Fruit fly (Drosophila melanogaster): ENCODE measurements around the gene Eip63F-1.

The Eip63F-1 gene

dm6 chr3L:3951875-3952274 lies 16.5 kb upstream of the Eip63F-1 start:
- TF ChIP-seq CG8301 (tag; optimal IDR thresholded peaks at IDR 0.05) = no peak
- no peak for TF ChIP-seq Ets98B (GFP tag; IDR thresholded peaks at IDR 0.05)
- no peak for TF ChIP-seq CG32121 (GFP tag; IDR thresholded peaks at IDR 0.05)
- no peak for TF ChIP-seq CG4496 (GFP tag; IDR thresholded peaks at IDR 0.05)
- no peak for TF ChIP-seq Pif1A (GFP tag; optimal IDR thresholded peaks at IDR 0.05)
- TF ChIP-seq CG10348 (GFP tag; IDR thresholded peaks at IDR 0.05) = no peak
- no peak for TF ChIP-seq CG8159 (tag; optimal IDR thresholded peaks at IDR 0.05)
- no peak for TF ChIP-seq CG9948 (tag; optimal IDR thresholded peaks at IDR 0.05)

DNA sequence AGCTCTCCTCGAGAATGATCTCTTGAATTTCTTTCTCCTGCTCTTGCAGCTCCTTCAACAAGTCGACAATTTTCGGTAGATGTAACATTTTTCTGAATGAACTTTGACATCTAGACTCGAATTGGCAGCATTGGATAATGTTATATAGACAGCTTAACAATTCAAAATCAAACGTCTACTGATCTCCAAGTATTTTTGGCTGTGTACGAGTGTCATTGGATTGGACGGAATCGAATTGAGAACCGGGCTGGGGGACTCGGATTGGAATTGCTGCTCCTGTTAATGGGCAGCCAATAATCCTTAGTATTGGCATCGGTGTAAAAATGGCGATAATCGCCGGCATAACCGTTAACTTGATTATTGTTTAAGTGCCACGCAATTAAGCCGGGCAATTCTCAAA lies 13.8 kb upstream of the Eip63F-1 start, which contains the start of gene CG14983:
CG14983 (minus strand) TSS at position 101 of the 400 bp plus-strand sequence.
- no peak for TF ChIP-seq CG9948 (tag; optimal IDR thresholded peaks at IDR 0.05)
- no peak for TF ChIP-seq CG14655 (GFP tag; optimal IDR thresholded peaks at IDR 0.05)
- TF ChIP-seq rn (GFP tag; IDR thresholded peaks at IDR 0.05) = no peak
- TF ChIP-seq CG8159 (tag; optimal IDR thresholded peaks at IDR 0.05) = no peak
- TF ChIP-seq CG10348 (GFP tag; IDR thresholded peaks at IDR 0.05) = no peak
- TF ChIP-seq CG17806 (tag; optimal IDR thresholded peaks at IDR 0.05) = no peak
- TF ChIP-seq CG34367 (tag; optimal IDR thresholded peaks at IDR 0.05) = no peak
- no peak for TF ChIP-seq CG8301 (tag; optimal IDR thresholded peaks at IDR 0.05)
- no peak for TF ChIP-seq CG12605 (GFP tag; IDR thresholded peaks at IDR 0.05)
- no peak for TF ChIP-seq gl (tag; optimal IDR thresholded peaks at IDR 0.05)
- TF ChIP-seq Snoo (tag; optimal IDR thresholded peaks at IDR 0.05) = no peak
- TF ChIP-seq CG4496 (GFP tag; IDR thresholded peaks at IDR 0.05) = no peak
- no peak for TF ChIP-seq CG32121 (GFP tag; IDR thresholded peaks at IDR 0.05)

DNA sequence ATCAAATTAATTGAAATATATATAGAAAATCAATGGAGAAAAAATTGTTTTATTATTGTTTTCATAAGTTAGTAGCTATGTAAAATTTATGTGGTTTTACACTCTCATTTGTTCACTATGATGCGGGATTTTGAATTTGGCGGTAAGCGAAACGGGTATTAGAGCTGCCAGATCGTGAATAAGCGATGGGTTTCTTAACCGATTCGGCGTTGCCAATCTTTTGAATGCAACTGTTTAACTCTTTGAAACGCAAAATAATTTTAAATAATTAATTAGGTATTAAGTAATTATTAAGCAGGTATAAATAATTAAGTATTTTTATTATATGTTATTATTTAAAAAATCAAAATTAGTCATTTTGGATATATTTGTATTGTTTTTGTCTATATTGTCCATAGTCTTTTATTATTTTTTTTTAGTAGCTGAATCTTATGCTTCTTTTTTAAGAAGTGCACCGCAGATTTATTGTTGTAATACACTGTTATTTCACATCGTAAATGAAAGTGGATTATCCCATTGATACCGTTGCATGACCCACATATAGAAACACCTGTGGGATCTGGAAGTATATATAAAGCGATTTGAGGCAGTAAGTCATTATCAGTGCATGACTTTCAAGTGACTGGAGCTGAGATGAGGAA lies 12.0 kb upstream of the Eip63F-1 start, which contains the start of gene CG10853:
CG10853 (plus strand) TSS at position 591 of the 641 bp plus-strand sequence.
- TF ChIP-seq CG8159 (tag; optimal IDR thresholded peaks at IDR 0.05) = no peak
- peak; percentile 44 for TF ChIP-seq D1 (tag; optimal IDR thresholded peaks at IDR 0.05)
- TF ChIP-seq CG9948 (tag; optimal IDR thresholded peaks at IDR 0.05) = no peak
- no peak for TF ChIP-seq CG4496 (GFP tag; IDR thresholded peaks at IDR 0.05)

DNA sequence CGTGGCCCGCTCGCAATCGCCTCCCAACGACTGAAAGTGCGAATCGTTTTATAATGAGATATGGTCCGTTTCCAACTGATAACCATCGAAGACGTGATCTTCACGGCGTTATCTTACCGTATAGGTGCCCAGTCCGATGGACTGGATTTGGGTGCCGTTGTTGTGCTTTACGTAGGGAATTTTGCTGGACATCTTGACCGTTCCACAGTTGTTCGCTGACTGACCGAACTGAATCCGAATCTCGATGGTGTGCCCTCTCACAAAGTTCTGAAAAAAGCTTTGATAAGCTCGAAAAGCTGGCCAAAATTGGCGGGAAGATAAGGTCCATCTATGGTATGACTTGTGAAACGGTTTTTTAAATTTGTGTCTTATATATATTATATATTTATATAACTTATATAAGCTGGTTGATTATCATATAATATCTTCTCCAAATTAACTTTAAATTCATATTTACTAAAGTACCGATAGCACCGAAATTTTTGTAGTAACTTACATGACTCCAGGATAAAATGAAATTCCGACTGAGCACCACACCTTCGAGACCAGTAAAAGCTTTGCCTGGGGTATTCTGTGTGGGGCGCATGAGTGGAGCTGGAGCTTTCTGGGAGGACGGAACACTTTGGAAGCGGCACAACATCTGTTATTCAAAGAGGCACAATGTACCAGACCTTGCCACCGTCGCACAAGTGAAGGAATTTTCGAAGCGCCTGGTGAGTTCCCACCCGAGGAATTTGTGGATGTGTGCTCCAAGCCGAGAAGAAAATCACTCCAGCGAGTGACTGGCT lies 7.0 kb upstream of the Eip63F-1 start, which contains the start of the genes CG10863 and CG14982:
CG10863 (minus strand) TSS at position 225 of the 788 bp plus-strand sequence.
CG14982 (plus strand) TSS at position 470 of the 788 bp plus-strand sequence.
- TF ChIP-seq Snoo (tag; optimal IDR thresholded peaks at IDR 0.05) (peak; percentile 5), CG17806 (tag; optimal IDR thresholded peaks at IDR 0.05) (no peak), gl (tag; optimal IDR thresholded peaks at IDR 0.05) (no peak), CG8159 (tag; optimal IDR thresholded peaks at IDR 0.05) (peak; percentile 4), CG32121 (GFP tag; IDR thresholded peaks at IDR 0.05) (no peak), D1 (tag; optimal IDR thresholded peaks at IDR 0.05) (no peak), EcR (GFP tag; optimal IDR thresholded peaks at IDR 0.05) (peak; percentile 25), CG10348 (GFP tag; IDR thresholded peaks at IDR 0.05) (no peak), CG34367 (tag; optimal IDR thresholded peaks at IDR 0.05) (no peak), Pif1B (GFP tag; optimal IDR thresholded peaks at IDR 0.05) (no peak), CG8301 (tag; optimal IDR thresholded peaks at IDR 0.05) (no peak), CG14655 (GFP tag; optimal IDR thresholded peaks at IDR 0.05) (no peak), rn (GFP tag; IDR thresholded peaks at IDR 0.05) (no peak), CG15710 (tag; optimal IDR thresholded peaks at IDR 0.05) (no peak), Pif1A (GFP tag; optimal IDR thresholded peaks at IDR 0.05) (no peak), CG12605 (GFP tag; IDR thresholded peaks at IDR 0.05) (peak; percentile 70), CG4496 (GFP tag; IDR thresholded peaks at IDR 0.05) (0 out of 3 replicates have a peak, but pooled peaks have one; percentile 37), Ets98B (GFP tag; IDR thresholded peaks at IDR 0.05) (no peak), CG13204 (GFP tag; optimal IDR thresholded peaks at IDR 0.05) (no peak), CG9948 (tag; optimal IDR thresholded peaks at IDR 0.05) (no peak), fd96Ca (GFP tag; IDR thresholded peaks at IDR 0.05) (peak; percentile 8; the same call in 1 of the 3 replicates)

DNA sequence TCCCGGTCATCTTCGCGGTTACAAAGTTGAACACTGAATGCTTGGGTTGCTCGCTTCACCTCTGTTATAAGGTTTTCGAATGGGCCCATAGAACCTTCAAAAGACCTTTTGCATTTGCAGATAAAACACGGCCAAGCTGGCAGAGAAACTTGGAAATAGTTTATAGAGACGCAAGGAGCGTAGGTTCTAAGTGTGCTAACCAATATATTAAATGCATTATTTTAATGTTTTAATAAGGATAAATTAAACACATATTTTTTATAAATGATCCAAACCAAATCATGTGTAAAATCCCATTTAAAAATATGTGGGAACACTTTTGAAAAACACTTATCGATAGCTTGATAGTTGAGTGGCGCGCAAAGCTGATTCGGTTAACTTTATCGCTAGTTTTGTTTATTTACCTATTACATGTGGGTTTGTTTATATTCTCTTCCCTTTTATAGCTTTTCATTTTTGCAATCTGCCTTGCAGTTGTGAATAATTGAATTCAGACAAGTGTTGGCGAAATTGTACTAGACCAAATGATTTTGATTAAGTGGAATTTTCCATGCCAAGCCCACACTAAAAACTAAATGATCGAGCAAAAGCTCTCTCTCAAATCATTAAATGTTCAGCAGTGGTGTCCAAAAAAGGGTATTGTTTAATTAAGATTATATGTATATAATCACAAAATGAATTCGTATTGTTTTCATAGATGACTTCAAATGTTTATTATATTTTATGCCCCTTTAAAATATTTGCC lies 4.8 kb upstream of the Eip63F-1 start, which contains the start of gene CG12766:
CG12766 (minus strand) TSS at position 51 of the 745 bp plus-strand sequence.
- no peak for TF ChIP-seq CG9948 (tag; optimal IDR thresholded peaks at IDR 0.05)
- TF ChIP-seq CG4496 (GFP tag; IDR thresholded peaks at IDR 0.05) = peak; percentile 80
- peak; percentile 21; the same call in 1 of the 2 replicates for TF ChIP-seq Ets98B (GFP tag; IDR thresholded peaks at IDR 0.05)
- peak; percentile 55 for TF ChIP-seq CG12605 (GFP tag; IDR thresholded peaks at IDR 0.05)
- peak; percentile 52 for TF ChIP-seq CG32121 (GFP tag; IDR thresholded peaks at IDR 0.05)

DNA sequence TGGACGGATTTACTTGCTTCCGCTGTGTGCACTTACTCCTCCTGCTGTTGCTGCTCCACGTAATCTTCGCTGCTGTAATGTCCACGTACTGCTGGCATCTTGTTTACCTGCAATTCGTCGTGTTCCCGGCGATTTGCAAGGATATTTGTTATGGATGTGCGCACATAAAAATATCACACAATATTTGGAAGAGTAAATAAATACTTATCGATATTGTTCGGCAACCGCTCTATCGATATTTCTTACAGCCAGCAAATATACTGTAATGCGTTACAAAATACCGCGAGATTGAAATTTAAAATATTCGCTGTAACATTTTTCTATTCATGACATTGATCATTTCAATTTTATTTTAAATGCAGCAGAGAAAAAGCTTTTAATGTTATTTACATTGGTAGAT lies 2.4 kb upstream of the Eip63F-1 start, which contains the start of gene CG10866:
CG10866 (minus strand) TSS at position 187 of the 400 bp plus-strand sequence.
- no peak for TF ChIP-seq rn (GFP tag; IDR thresholded peaks at IDR 0.05)
- no peak for TF ChIP-seq D1 (tag; optimal IDR thresholded peaks at IDR 0.05)
- no peak for TF ChIP-seq CG12605 (GFP tag; IDR thresholded peaks at IDR 0.05)
- no peak for TF ChIP-seq CG8159 (tag; optimal IDR thresholded peaks at IDR 0.05)
- no peak for TF ChIP-seq CG17806 (tag; optimal IDR thresholded peaks at IDR 0.05)
- TF ChIP-seq CG15710 (tag; optimal IDR thresholded peaks at IDR 0.05) = no peak
- no peak for TF ChIP-seq CG9948 (tag; optimal IDR thresholded peaks at IDR 0.05)

Data from whole organism, pupa.